Worm (Caenorhabditis elegans): Measurements from ENCODE around the gene emb-1.
A peak's percentile ranks its signal among the peaks of the same experiment; 100 is the strongest.

Gene emb-1

ce11 chrIII:5137685-5138084 is 35.6 kb upstream of the emb-1 start:
- TF ChIP-seq elt-3 (tag; optimal IDR thresholded peaks at IDR 0.05) (no peak), nhr-237 (tag; optimal IDR thresholded peaks at IDR 0.05) (no peak), nhr-10 (tag; optimal IDR thresholded peaks at IDR 0.05) (no peak), nhr-12 (tag; optimal IDR thresholded peaks at IDR 0.05) (no peak), nhr-77 (tag; optimal IDR thresholded peaks at IDR 0.05) (no peak), zag-1 (tag; optimal IDR thresholded peaks at IDR 0.05) (no peak), nhr-11 (tag; optimal IDR thresholded peaks at IDR 0.05) (no peak), ztf-1 (GFP tag; conservative IDR thresholded peaks at IDR 0.05) (no peak), R02D3.7 (tag; optimal IDR thresholded peaks at IDR 0.05) (no peak), peb-1 (tag; optimal IDR thresholded peaks at IDR 0.05) (no peak), skn-1 (tag; optimal IDR thresholded peaks at IDR 0.05) (no peak), nhr-129 (tag; optimal IDR thresholded peaks at IDR 0.05) (no peak), ZK546.5 (tag; optimal IDR thresholded peaks at IDR 0.05) (no peak), nhr-25 (tag; optimal IDR thresholded peaks at IDR 0.05) (no peak), Y55F3AM.14 (GFP tag; optimal IDR thresholded peaks at IDR 0.05) (no peak), egl-27 (tag; optimal IDR thresholded peaks at IDR 0.05) (no peak), gmeb-1 (tag; optimal IDR thresholded peaks at IDR 0.05) (no peak)

ce11 chrIII:5138940-5139533 is 34.2 kb upstream of the emb-1 start:
- TF ChIP-seq blmp-1 (tag; optimal IDR thresholded peaks at IDR 0.05; ENCODE audit: insufficient read depth) (no peak), lsy-2 (tag; optimal IDR thresholded peaks at IDR 0.05) (no peak), crh-2 (tag; optimal IDR thresholded peaks at IDR 0.05) (no peak), lin-13 (GFP tag; optimal IDR thresholded peaks at IDR 0.05) (no peak), mab-5 (tag; optimal IDR thresholded peaks at IDR 0.05) (no peak), unc-55 (GFP tag; optimal IDR thresholded peaks at IDR 0.05) (no peak), nhr-6 (tag; optimal IDR thresholded peaks at IDR 0.05) (no peak), egl-27 (tag; optimal IDR thresholded peaks at IDR 0.05) (no peak), sem-4 (tag; optimal IDR thresholded peaks at IDR 0.05) (no peak), F13H6.1 (tag; optimal IDR thresholded peaks at IDR 0.05) (no peak), nhr-10 (tag; optimal IDR thresholded peaks at IDR 0.05) (no peak), fos-1 (tag; optimal IDR thresholded peaks at IDR 0.05) (no peak), nhr-12 (tag; optimal IDR thresholded peaks at IDR 0.05) (no peak), ZK546.5 (tag; optimal IDR thresholded peaks at IDR 0.05) (no peak), ceh-82 (tag; optimal IDR thresholded peaks at IDR 0.05) (no peak)

- TF ChIP-seq ztf-11 (tag; optimal IDR thresholded peaks at IDR 0.05) = no peak
- no peak for TF ChIP-seq elt-1 (tag; optimal IDR thresholded peaks at IDR 0.05)
- no peak for TF ChIP-seq nhr-25 (tag; optimal IDR thresholded peaks at IDR 0.05)
- no peak for TF ChIP-seq blmp-1 (tag; optimal IDR thresholded peaks at IDR 0.05; ENCODE audit: insufficient read depth)
- no peak for TF ChIP-seq ztf-4 (tag; optimal IDR thresholded peaks at IDR 0.05)
- TF ChIP-seq nhr-21 (tag; optimal IDR thresholded peaks at IDR 0.05) = no peak
- TF ChIP-seq aly-2 (tag; optimal IDR thresholded peaks at IDR 0.05) = no peak
- TF ChIP-seq egl-27 (tag; optimal IDR thresholded peaks at IDR 0.05) = no peak
- no peak for TF ChIP-seq skn-1 (tag; optimal IDR thresholded peaks at IDR 0.05)
These were observed 33.5 kb upstream of the emb-1 start for ce11 chrIII:5139768-5140167.

- no peak for TF ChIP-seq nhr-21 (tag; optimal IDR thresholded peaks at IDR 0.05)
- peak; percentile 36 for TF ChIP-seq sma-9 (GFP tag; optimal IDR thresholded peaks at IDR 0.05)
- TF ChIP-seq sma-9 (tag; optimal IDR thresholded peaks at IDR 0.05) = no peak
- peak; percentile 56 for TF ChIP-seq F13H6.1 (tag; optimal IDR thresholded peaks at IDR 0.05)
- TF ChIP-seq Y55F3AM.14 (GFP tag; optimal IDR thresholded peaks at IDR 0.05) = no peak
- peak in 1 of 2 experiments; percentile 67 for TF ChIP-seq lsy-2 (tag; optimal IDR thresholded peaks at IDR 0.05)
These were observed 32.7 kb upstream of the emb-1 start for ce11 chrIII:5140559-5140958.

- TF ChIP-seq egl-27 (tag; optimal IDR thresholded peaks at IDR 0.05) (no peak), lsy-2 (tag; optimal IDR thresholded peaks at IDR 0.05) (peak in 1 of 2 experiments; percentile 1), ZK546.5 (tag; optimal IDR thresholded peaks at IDR 0.05) (no peak), sma-3 (GFP tag; optimal IDR thresholded peaks at IDR 0.05) (peak; percentile 36), ztf-11 (tag; optimal IDR thresholded peaks at IDR 0.05) (no peak), nhr-129 (tag; optimal IDR thresholded peaks at IDR 0.05) (peak; percentile 6)
These were observed 31.3 kb upstream of the emb-1 start for ce11 chrIII:5141935-5142334.

All from whole organism, L2 larva.